Worm (Caenorhabditis elegans) whole organism, young adult: ENCODE data around the gene wht-1.

Experiments
- B0336.3 ChIP-seq: fragments of 200-800 bp; sonication (Bioruptor generic); IDR thresholded peaks from 2 replicates; pipeline ENCODE4 v1.3.6; 2022; ENCODE audit warnings: missing genetic modification characterization, missing compliant biosample characterization
- C06A6.2 ChIP-seq: fragments of 200-800 bp; sonication (Bioruptor generic); conservative IDR thresholded peaks from 2 replicates; pipeline ENCODE4 v1.3.6; 2022; ENCODE audit warnings: missing genetic modification characterization, missing compliant biosample characterization
- C17E4.6 ChIP-seq: fragments of 200-800 bp; sonication (Bioruptor generic); IDR thresholded peaks from 2 replicates; pipeline ENCODE4 v1.3.6; 2022; ENCODE audit warnings: missing genetic modification reagents, missing genetic modification characterization, missing compliant biosample characterization
- F37B4.10 ChIP-seq: fragments of 200-800 bp; sonication (Bioruptor generic); IDR thresholded peaks from 2 replicates; pipeline ENCODE4 v1.3.6; 2022; ENCODE audit warnings: missing genetic modification characterization, missing compliant biosample characterization
- F52B5.7 ChIP-seq: sonication (generic microtip); optimal IDR thresholded peaks from 2 replicates; lab custom pipeline; 2016; ENCODE audit warnings: mild to moderate bottlenecking, missing genetic modification characterization, missing compliant biosample characterization
- F57C9.4 ChIP-seq: sonication (generic microtip); optimal IDR thresholded peaks from 2 replicates; lab custom pipeline; 2017; ENCODE audit warnings: mild to moderate bottlenecking, missing genetic modification characterization, missing compliant biosample characterization
- Y56A3A.18 ChIP-seq: fragments of 200-800 bp; sonication (Bioruptor generic); IDR thresholded peaks from 2 replicates; pipeline ENCODE4 v1.3.6; 2022; ENCODE audit warnings: missing genetic modification reagents, missing genetic modification characterization, missing compliant biosample characterization
- Y79H2A.3 ChIP-seq: fragments of 200-800 bp; sonication (Bioruptor generic); conservative IDR thresholded peaks from 2 replicates; pipeline ENCODE4 v1.3.6; 2022; ENCODE audit warnings: missing genetic modification reagents, missing genetic modification characterization, missing compliant biosample characterization
- ZK185.1 ChIP-seq: sonication (generic microtip); optimal IDR thresholded peaks from 2 replicates; lab custom pipeline; 2016; ENCODE audit warnings: mild to moderate bottlenecking, missing genetic modification characterization, missing compliant biosample characterization; ENCODE audit not compliant: poor library complexity, severe bottlenecking
- ama-1 ChIP-seq, 3 experiments: fragments of 150-350 bp in 1 of 3; sonication (generic microtip) in 2 of 3; optimal IDR thresholded peaks; 2 replicates each; lab custom pipeline; 2014 to 2018; ENCODE audit warnings: missing biosample characterization in 2 of 3, missing genetic modification characterization in 2 of 3, missing genetic modification reagents in 2 of 3
- aptf-3 ChIP-seq: fragments of 200-800 bp; sonication (Bioruptor generic); IDR thresholded peaks from 2 replicates; pipeline ENCODE4 v1.3.6; 2022; ENCODE audit warnings: missing genetic modification characterization, missing compliant biosample characterization
- atf-7 ChIP-seq: sonication (generic microtip); optimal IDR thresholded peaks from 2 replicates; lab custom pipeline; 2017; ENCODE audit warnings: mild to moderate bottlenecking, missing genetic modification characterization, missing compliant biosample characterization
- attf-3 ChIP-seq: fragments of 200-800 bp; sonication (Bioruptor generic); conservative IDR thresholded peaks from 2 replicates; pipeline ENCODE4 v1.3.6; 2022; ENCODE audit warnings: missing genetic modification reagents, missing genetic modification characterization, missing compliant biosample characterization
- cebp-2 ChIP-seq: fragments of 200-800 bp; sonication (Bioruptor generic); IDR thresholded peaks from 2 replicates; pipeline ENCODE4 v1.3.6; 2022; ENCODE audit warnings: missing genetic modification characterization, missing compliant biosample characterization
- ceh-100 ChIP-seq: fragments of 200-800 bp; sonication (Bioruptor generic); IDR thresholded peaks from 2 replicates; pipeline ENCODE4 v1.3.6; 2022; ENCODE audit warnings: missing genetic modification reagents, missing genetic modification characterization, missing compliant biosample characterization
- chd-7 ChIP-seq: sonication (generic microtip); optimal IDR thresholded peaks from 2 replicates; lab custom pipeline; 2016; ENCODE audit warnings: mild to moderate bottlenecking, missing genetic modification characterization, moderate library complexity, missing compliant biosample characterization
- die-1 ChIP-seq: sonication (generic microtip); optimal IDR thresholded peaks from 2 replicates; lab custom pipeline; 2016; ENCODE audit warnings: missing genotype, mild to moderate bottlenecking, missing genetic modification characterization, missing compliant biosample characterization
- dox-1 ChIP-seq: fragments of 200-800 bp; sonication (Bioruptor generic); IDR thresholded peaks from 2 replicates; pipeline ENCODE4 v1.3.6; 2022; ENCODE audit warnings: missing genetic modification reagents, missing genetic modification characterization, missing compliant biosample characterization
- dpl-1 ChIP-seq: fragments of 150-350 bp; optimal IDR thresholded peaks from 2 replicates; lab custom pipeline; 2014; ENCODE audit warnings: missing biosample characterization, missing genetic modification reagents, missing genetic modification characterization
- hlh-12 ChIP-seq: sonication (generic microtip); optimal IDR thresholded peaks from 2 replicates; lab custom pipeline; 2016; ENCODE audit warnings: missing genetic modification characterization, missing compliant biosample characterization
- hlh-26 ChIP-seq: fragments of 200-800 bp; sonication (Bioruptor generic); conservative IDR thresholded peaks from 2 replicates; pipeline ENCODE4 v1.3.6; 2022; ENCODE audit warnings: missing genetic modification reagents, missing genetic modification characterization, missing compliant biosample characterization
- hmg-1.2 ChIP-seq: fragments of 200-800 bp; sonication (Bioruptor generic); IDR thresholded peaks from 2 replicates; pipeline ENCODE4 v1.3.6; 2022; ENCODE audit warnings: missing genetic modification reagents, missing genetic modification characterization, missing compliant biosample characterization
- hmg-20 ChIP-seq: fragments of 200-800 bp; sonication (Bioruptor generic); IDR thresholded peaks from 2 replicates; pipeline ENCODE4 v1.3.6; 2022; ENCODE audit warnings: missing genetic modification reagents, missing genetic modification characterization, missing compliant biosample characterization
- hrde-1 ChIP-seq: sonication (generic microtip); optimal IDR thresholded peaks from 2 replicates; lab custom pipeline; 2016; ENCODE audit warnings: missing genetic modification characterization, mild to moderate bottlenecking, missing compliant biosample characterization, moderate library complexity, missing genotype, missing genetic modification reagents, borderline replicate concordance
- lin-54 ChIP-seq: fragments of 200-800 bp; sonication (Bioruptor generic); optimal IDR thresholded peaks from 2 replicates; lab custom pipeline; 2018; ENCODE audit warnings: mild to moderate bottlenecking, missing genetic modification characterization, missing compliant biosample characterization
- lsl-1 ChIP-seq: fragments of 200-800 bp; sonication (Bioruptor generic); optimal IDR thresholded peaks from 2 replicates; lab custom pipeline; 2018; ENCODE audit warnings: mild to moderate bottlenecking, missing genetic modification characterization, moderate library complexity, missing compliant biosample characterization
- madf-10 ChIP-seq: sonication (generic microtip); optimal IDR thresholded peaks from 2 replicates; lab custom pipeline; 2016; ENCODE audit warnings: mild to moderate bottlenecking, missing genetic modification characterization, missing compliant biosample characterization
- madf-3 ChIP-seq: fragments of 200-800 bp; sonication (Bioruptor generic); IDR thresholded peaks from 2 replicates; pipeline ENCODE4 v1.3.6; 2022; ENCODE audit warnings: missing genetic modification reagents, missing genetic modification characterization, missing compliant biosample characterization
- madf-6 ChIP-seq: fragments of 200-800 bp; sonication (Bioruptor generic); IDR thresholded peaks from 2 replicates; pipeline ENCODE4 v1.3.6; 2022; ENCODE audit warnings: missing genetic modification reagents, missing genetic modification characterization, missing compliant biosample characterization
- mel-28 ChIP-seq: sonication (generic microtip); optimal IDR thresholded peaks from 2 replicates; lab custom pipeline; 2016; ENCODE audit warnings: borderline replicate concordance, mild to moderate bottlenecking, missing genetic modification characterization, missing compliant biosample characterization
- mxl-1 ChIP-seq: sonication (generic microtip); optimal IDR thresholded peaks from 2 replicates; lab custom pipeline; 2016; ENCODE audit warnings: missing genetic modification characterization, missing compliant biosample characterization
- nfya-2 ChIP-seq: fragments of 200-800 bp; sonication (Bioruptor generic); IDR thresholded peaks from 2 replicates; pipeline ENCODE4 v1.3.6; 2022; ENCODE audit warnings: missing genetic modification reagents, missing genetic modification characterization, missing compliant biosample characterization
- nhr-179 ChIP-seq: sonication (generic microtip); optimal IDR thresholded peaks from 2 replicates; lab custom pipeline; 2016; ENCODE audit warnings: mild to moderate bottlenecking, missing genetic modification characterization, missing compliant biosample characterization
- nhr-80 ChIP-seq: sonication (generic microtip); optimal IDR thresholded peaks from 2 replicates; lab custom pipeline; 2016; ENCODE audit warnings: missing genetic modification characterization, missing compliant biosample characterization
- nhr-90 ChIP-seq: sonication (generic microtip); optimal IDR thresholded peaks from 2 replicates; lab custom pipeline; 2016; ENCODE audit warnings: missing genotype, mild to moderate bottlenecking, missing genetic modification characterization, missing compliant biosample characterization
- snpc-1.3 ChIP-seq: sonication (generic microtip); optimal IDR thresholded peaks from 2 replicates; lab custom pipeline; 2017; ENCODE audit warnings: missing genetic modification characterization, mild to moderate bottlenecking, missing compliant biosample characterization, antibody characterized with exemption, moderate library complexity, missing genotype, missing genetic modification reagents; ENCODE audit not compliant: insufficient read depth
- sptf-2 ChIP-seq: fragments of 200-800 bp; sonication (Bioruptor generic); optimal IDR thresholded peaks from 2 replicates; lab custom pipeline; 2018; ENCODE audit warnings: mild to moderate bottlenecking, missing genetic modification characterization, missing compliant biosample characterization
- tbx-9 ChIP-seq: sonication (generic microtip); optimal IDR thresholded peaks from 2 replicates; lab custom pipeline; 2016; ENCODE audit warnings: borderline replicate concordance, missing genetic modification characterization, inconsistent platforms, missing compliant biosample characterization
- xnd-1 ChIP-seq: sonication (generic microtip); optimal IDR thresholded peaks from 2 replicates; lab custom pipeline; 2016; ENCODE audit warnings: missing genotype, missing genetic modification reagents, missing genetic modification characterization, missing compliant biosample characterization
- ztf-25 ChIP-seq: fragments of 200-800 bp; sonication (Bioruptor generic); IDR thresholded peaks from 2 replicates; pipeline ENCODE4 v1.3.6; 2022; ENCODE audit warnings: missing genetic modification reagents, missing genetic modification characterization, missing compliant biosample characterization
- ztf-26 ChIP-seq: sonication (generic microtip); optimal IDR thresholded peaks from 2 replicates; lab custom pipeline; 2017; ENCODE audit warnings: missing genetic modification characterization, missing compliant biosample characterization
- ztf-28 ChIP-seq: fragments of 200-800 bp; sonication (Bioruptor generic); IDR thresholded peaks from 2 replicates; pipeline ENCODE4 v1.3.6; 2022; ENCODE audit warnings: missing genetic modification reagents, missing genetic modification characterization, missing compliant biosample characterization

wht-1 gene

ce11 chrIII:6123647-6124046, 36.1 kb upstream of the wht-1 start (continued):
- TF ChIP-seq mxl-1 (tag; lab: Kevin White, UChicago) (no peak), F57C9.4 (tag; lab: Kevin White, UChicago) (no peak), F37B4.10 (GFP tag; lab: Robert Waterston, UW) (no peak), hmg-20 (GFP tag; lab: Robert Waterston, UW) (no peak), hrde-1 (tag; lab: Kevin White, UChicago) (peak; percentile 18), hlh-12 (tag; lab: Kevin White, UChicago) (no peak), ZK185.1 (tag; lab: Kevin White, UChicago) (no peak), attf-3 (no peak), madf-3 (no peak), F52B5.7 (tag; lab: Kevin White, UChicago) (peak; percentile 40), madf-10 (tag; lab: Kevin White, UChicago) (no peak)
- TF ChIP-seq, all 124 proteins: peak for 16

ce11 chrIII:6120990-6121389, 33.4 kb upstream of the wht-1 start:
- no peak for TF ChIP-seq madf-6 (GFP tag; lab: Robert Waterston, UW)
- TF ChIP-seq ztf-28 (GFP tag; lab: Robert Waterston, UW): no peak
- TF ChIP-seq, all 124 proteins: peak for 0

- TF ChIP-seq B0336.3 (GFP tag; lab: Robert Waterston, UW) (no peak), ceh-100 (GFP tag; lab: Robert Waterston, UW) (no peak), atf-7 (tag; lab: Kevin White, UChicago) (no peak), cebp-2 (no peak), nfya-2 (GFP tag; lab: Robert Waterston, UW) (no peak), hlh-12 (tag; lab: Kevin White, UChicago) (no peak), lin-54 (GFP tag; lab: Kevin White, UChicago) (no peak), lsl-1 (no peak), sptf-2 (GFP tag; lab: Kevin White, UChicago) (no peak), attf-3 (no peak), snpc-1.3 (tag; lab: Kevin White, UChicago) (no peak), ztf-25 (no peak), ztf-26 (tag; lab: Kevin White, UChicago) (no peak), Y56A3A.18 (GFP tag; lab: Robert Waterston, UW) (no peak)
Measured at ce11 chrIII:6118320-6118719, 30.8 kb upstream of the wht-1 start, which contains the start of gene kin-18. Gene kin-18, plus strand, starts transcription at chrIII:6118620.

ce11 chrIII:6116981-6117380, 29.4 kb upstream of the wht-1 start:
- no peak for TF ChIP-seq C06A6.2 (GFP tag; lab: Robert Waterston, UW)
- peak; percentile 84 for TF ChIP-seq nhr-80 (tag; lab: Kevin White, UChicago)
- no peak for TF ChIP-seq mel-28
- no peak for TF ChIP-seq chd-7 (tag; lab: Kevin White, UChicago)
- no peak for TF ChIP-seq Y79H2A.3 (GFP tag; lab: Robert Waterston, UW)
- TF ChIP-seq, all 124 proteins: peak for 1

ce11 chrIII:6116281-6116886, 28.8 kb upstream of the wht-1 start, which contains the start of gene nmt-1:
Gene nmt-1, minus strand, starts transcription at chrIII:6116331.
- TF ChIP-seq dox-1 (GFP tag; lab: Robert Waterston, UW) (0 out of 2 replicates have a peak, but pooled peaks have one; percentile 10), sptf-2 (GFP tag; lab: Kevin White, UChicago) (no peak), madf-10 (tag; lab: Kevin White, UChicago) (no peak), die-1 (tag; lab: Kevin White, UChicago) (no peak), tbx-9 (tag; lab: Kevin White, UChicago) (no peak), dpl-1 (GFP tag; lab: Kevin White, UChicago) (no peak), lsl-1 (peak; percentile 30), C17E4.6 (GFP tag; lab: Robert Waterston, UW) (no peak), nhr-179 (tag; lab: Kevin White, UChicago) (no peak), aptf-3 (no peak), nhr-90 (tag; lab: Kevin White, UChicago) (no peak), hlh-26 (GFP tag; lab: Robert Waterston, UW) (no peak), hmg-1.2 (GFP tag; lab: Robert Waterston, UW) (peak; percentile 90), F57C9.4 (tag; lab: Kevin White, UChicago) (no peak), xnd-1 (tag; lab: Kevin White, UChicago) (no peak), ama-1 (optimal IDR thresholded peaks at IDR 0.05; lab: Kevin White, UChicago) (no peak), ama-1 (GFP tag; optimal IDR thresholded peaks at IDR 0.05; lab: Kevin White, UChicago) (no peak)
